Fruit fly (Drosophila melanogaster) whole organism, larva: ENCODE measurements around the gene CG42237.

Source experiments
- noc ChIP-seq: fragments of 200-800 bp; sonication (Bioruptor generic); optimal IDR thresholded peaks from 3 replicates; lab custom pipeline; 2019; ENCODE audit warnings: missing biosample characterization, mild to moderate bottlenecking, missing genetic modification characterization, moderate library complexity

The CG42237 gene

dm6 chrX:13114861-13115260 is at the start of gene CG42237:
CG42237 (plus strand) TSS chrX:13115131.
- no peak for TF ChIP-seq noc (tag; lab: Kevin White, UChicago)

dm6 chrX:13087333-13087828 is 27.6 kb upstream of the CG42237 start:
- TF ChIP-seq noc (tag; lab: Kevin White, UChicago): peak; percentile 64

- no peak for TF ChIP-seq noc (tag; lab: Kevin White, UChicago)
Observed at dm6 chrX:13088025-13088805, 26.7 kb upstream of the CG42237 start.

dm6 chrX:13089375-13089774 is 25.6 kb upstream of the CG42237 start:
- no peak for TF ChIP-seq noc (tag; lab: Kevin White, UChicago)

- peak; percentile 29 for TF ChIP-seq noc (tag; lab: Kevin White, UChicago)
Observed at dm6 chrX:13089920-13090655, 24.8 kb upstream of the CG42237 start, which contains the start of gene hep. hep (minus strand) TSS chrX:13090434.

- no peak for TF ChIP-seq noc (tag; lab: Kevin White, UChicago)
Observed at dm6 chrX:13090656-13091261, 24.2 kb upstream of the CG42237 start, which contains the start of gene lic. lic (plus strand) TSS chrX:13091145.

- TF ChIP-seq noc (tag; lab: Kevin White, UChicago): no peak
Observed at dm6 chrX:13091859-13092258, 23.1 kb upstream of the CG42237 start.

- TF ChIP-seq noc (tag; lab: Kevin White, UChicago): peak; percentile 46
Observed at dm6 chrX:13094085-13094764, 20.7 kb upstream of the CG42237 start, which contains the start of gene CG2200. CG2200 (plus strand) TSS chrX:13094299.

- peak; percentile 88 for TF ChIP-seq noc (tag; lab: Kevin White, UChicago)
Observed at dm6 chrX:13099919-13100318, 15.0 kb upstream of the CG42237 start.

- TF ChIP-seq noc (tag; lab: Kevin White, UChicago): no peak
Observed at dm6 chrX:13101817-13102216, 13.1 kb upstream of the CG42237 start.

dm6 chrX:13104571-13104970 is 10.4 kb upstream of the CG42237 start:
- no peak for TF ChIP-seq noc (tag; lab: Kevin White, UChicago)

dm6 chrX:13105220-13105619 is 9.7 kb upstream of the CG42237 start:
- no peak for TF ChIP-seq noc (tag; lab: Kevin White, UChicago)

dm6 chrX:13108144-13108824 is 6.6 kb upstream of the CG42237 start, which contains the start of gene Fer3HCH:
Fer3HCH (minus strand) TSS chrX:13108194.
- no peak for TF ChIP-seq noc (tag; lab: Kevin White, UChicago)

dm6 chrX:13109583-13110126 is 5.3 kb upstream of the CG42237 start:
- TF ChIP-seq noc (tag; lab: Kevin White, UChicago): peak; percentile 61
